Fruit fly (Drosophila melanogaster) whole organism, prepupa: ENCODE data around the gene CG32669.
A peak's percentile ranks its signal among the peaks of the same experiment; 100 is the strongest.

Experiments used
- Blimp-1 ChIP-seq: fragments of 200-800 bp; sonication (Bioruptor generic); optimal IDR thresholded peaks from 3 replicates; lab custom pipeline; 2017; ENCODE audit warnings: missing biosample characterization, missing genetic modification characterization, mild to moderate bottlenecking, moderate library complexity, missing genetic modification reagents
- CG10669 ChIP-seq: fragments of 200-800 bp; sonication (Bioruptor generic); optimal IDR thresholded peaks from 3 replicates; lab custom pipeline; 2018; ENCODE audit warnings: missing biosample characterization, mild to moderate bottlenecking, missing genetic modification characterization, moderate library complexity
- CG11762 ChIP-seq: fragments of 200-800 bp; sonication (Bioruptor generic); optimal IDR thresholded peaks from 3 replicates; lab custom pipeline; 2016; ENCODE audit warnings: missing biosample characterization, missing genetic modification characterization; ENCODE audit not compliant: insufficient read depth
- CG11902 ChIP-seq: fragments of 200-800 bp; sonication (Bioruptor generic); optimal IDR thresholded peaks from 3 replicates; lab custom pipeline; 2016; ENCODE audit warnings: missing biosample characterization, missing genetic modification characterization
- CG15336 ChIP-seq: fragments of 200-800 bp; sonication (Bioruptor generic); IDR thresholded peaks from 2 replicates; pipeline ENCODE4 v1.3.6; 2022; ENCODE audit warnings: missing biosample characterization, missing genetic modification characterization
- CG1621 ChIP-seq: fragments of 200-800 bp; sonication (Bioruptor generic); optimal IDR thresholded peaks from 3 replicates; lab custom pipeline; 2018; ENCODE audit warnings: missing biosample characterization, mild to moderate bottlenecking, missing genetic modification characterization
- CG31627 ChIP-seq: fragments of 200-800 bp; sonication (Bioruptor generic); optimal IDR thresholded peaks from 3 replicates; lab custom pipeline; 2016; ENCODE audit warnings: missing biosample characterization, missing genetic modification characterization
- CG32006 ChIP-seq: fragments of 200-800 bp; sonication (Bioruptor generic); optimal IDR thresholded peaks from 3 replicates; lab custom pipeline; 2017; ENCODE audit warnings: missing biosample characterization, mild to moderate bottlenecking, missing genetic modification characterization
- CG34406 ChIP-seq: fragments of 200-800 bp; sonication (Bioruptor generic); optimal IDR thresholded peaks from 3 replicates; lab custom pipeline; 2016; ENCODE audit warnings: missing biosample characterization, missing genetic modification characterization
- CG3919 ChIP-seq: fragments of 200-800 bp; sonication (Bioruptor generic); optimal IDR thresholded peaks from 3 replicates; lab custom pipeline; 2016; ENCODE audit warnings: missing biosample characterization, missing genetic modification characterization
- CG4318 ChIP-seq: fragments of 200-800 bp; sonication (Bioruptor generic); optimal IDR thresholded peaks from 3 replicates; lab custom pipeline; 2017; ENCODE audit warnings: missing biosample characterization, mild to moderate bottlenecking, missing genetic modification characterization
- CG6163 ChIP-seq: fragments of 200-800 bp; sonication (Bioruptor generic); IDR thresholded peaks from 3 replicates; pipeline ENCODE4 v1.3.6; 2022; ENCODE audit warnings: missing biosample characterization, missing genetic modification characterization
- CG6276 ChIP-seq: fragments of 200-800 bp; sonication (Bioruptor generic); optimal IDR thresholded peaks from 2 replicates; lab custom pipeline; 2017; ENCODE audit warnings: missing biosample characterization, mild to moderate bottlenecking, missing genetic modification characterization
- CG6792 ChIP-seq: fragments of 200-800 bp; sonication (Bioruptor generic); optimal IDR thresholded peaks from 3 replicates; lab custom pipeline; 2016; ENCODE audit warnings: missing biosample characterization, missing genetic modification characterization
- CG6808 ChIP-seq: fragments of 200-800 bp; sonication (Bioruptor generic); optimal IDR thresholded peaks from 3 replicates; lab custom pipeline; 2017; ENCODE audit warnings: missing biosample characterization, missing genetic modification characterization, mild to moderate bottlenecking, moderate library complexity, missing genetic modification reagents
- CG6854 ChIP-seq: fragments of 200-800 bp; sonication (Bioruptor generic); optimal IDR thresholded peaks from 2 replicates; lab custom pipeline; 2017; ENCODE audit warnings: missing biosample characterization, mild to moderate bottlenecking, missing genetic modification characterization
- CG7368 ChIP-seq: fragments of 200-800 bp; sonication (Bioruptor generic); optimal IDR thresholded peaks from 3 replicates; lab custom pipeline; 2016; ENCODE audit warnings: missing biosample characterization, missing genetic modification characterization
- CG8119 ChIP-seq: fragments of 200-800 bp; sonication (Bioruptor generic); IDR thresholded peaks from 3 replicates; pipeline ENCODE4 v1.3.6; 2022; ENCODE audit warnings: missing biosample characterization, missing genetic modification characterization
- CG8319 ChIP-seq: fragments of 200-800 bp; sonication (Bioruptor generic); optimal IDR thresholded peaks from 3 replicates; lab custom pipeline; 2016; ENCODE audit warnings: missing biosample characterization, missing genetic modification characterization
- CG8632 ChIP-seq: fragments of 200-800 bp; sonication (Bioruptor generic); optimal IDR thresholded peaks from 3 replicates; lab custom pipeline; 2016; ENCODE audit warnings: missing biosample characterization, missing genetic modification characterization
- CG9139 ChIP-seq: fragments of 200-800 bp; sonication (Bioruptor generic); optimal IDR thresholded peaks from 3 replicates; lab custom pipeline; 2017; ENCODE audit warnings: missing biosample characterization, mild to moderate bottlenecking, missing genetic modification characterization
- Eip78C ChIP-seq: fragments of 200-800 bp; sonication (Bioruptor generic); peaks from one replicate; lab custom pipeline; 2016; ENCODE audit warnings: missing biosample characterization, missing genetic modification characterization
- Eip93F ChIP-seq: fragments of 200-800 bp; sonication (Bioruptor generic); optimal IDR thresholded peaks from 2 replicates; lab custom pipeline; 2016; ENCODE audit warnings: missing biosample characterization, mild to moderate bottlenecking, missing genetic modification characterization
- Ets21C ChIP-seq: fragments of 200-800 bp; sonication (Bioruptor generic); optimal IDR thresholded peaks from 3 replicates; lab custom pipeline; 2016; ENCODE audit warnings: missing biosample characterization, missing genetic modification characterization
- Ets96B ChIP-seq: fragments of 200-800 bp; optimal IDR thresholded peaks from 2 replicates; lab custom pipeline; 2019; ENCODE audit warnings: missing biosample characterization, mild to moderate bottlenecking, missing genetic modification characterization, moderate library complexity
- Hr38 ChIP-seq: sonication (Bioruptor generic); optimal IDR thresholded peaks from 2 replicates; lab custom pipeline; 2016; ENCODE audit warnings: missing biosample characterization, missing genetic modification characterization
- Hr39 ChIP-seq: fragments of 200-800 bp; sonication (Bioruptor generic); optimal IDR thresholded peaks from 2 replicates; lab custom pipeline; 2016; ENCODE audit warnings: missing biosample characterization, missing genetic modification characterization
- Lpt ChIP-seq: fragments of 200-800 bp; sonication (Bioruptor generic); optimal IDR thresholded peaks from 3 replicates; lab custom pipeline; 2016; ENCODE audit warnings: missing biosample characterization, missing genetic modification characterization
- OdsH ChIP-seq: fragments of 200-800 bp; sonication (Bioruptor generic); optimal IDR thresholded peaks from 3 replicates; lab custom pipeline; 2016; ENCODE audit warnings: missing biosample characterization, missing genetic modification characterization
- Smox ChIP-seq: fragments of 200-800 bp; sonication (Bioruptor generic); optimal IDR thresholded peaks from 3 replicates; lab custom pipeline; 2016; ENCODE audit warnings: missing biosample characterization, missing genetic modification characterization
- Sox102F ChIP-seq: fragments of 200-800 bp; sonication (Bioruptor generic); optimal IDR thresholded peaks from 2 replicates; lab custom pipeline; 2016; ENCODE audit warnings: missing biosample characterization, mild to moderate bottlenecking, missing genetic modification characterization
- Sox15 ChIP-seq: fragments of 200-800 bp; sonication (Bioruptor generic); optimal IDR thresholded peaks from 3 replicates; lab custom pipeline; 2016; ENCODE audit warnings: missing biosample characterization, missing genetic modification characterization
- achi ChIP-seq: fragments of 200-800 bp; sonication (Bioruptor generic); optimal IDR thresholded peaks from 3 replicates; lab custom pipeline; 2016; ENCODE audit warnings: missing biosample characterization, missing genetic modification characterization
- acj6 ChIP-seq: fragments of 200-800 bp; sonication (Bioruptor generic); optimal IDR thresholded peaks from 3 replicates; lab custom pipeline; 2016; ENCODE audit warnings: missing biosample characterization, missing genetic modification characterization
- cyc ChIP-seq: fragments of 200-800 bp; sonication (Bioruptor generic); optimal IDR thresholded peaks from 3 replicates; lab custom pipeline; 2016; ENCODE audit warnings: missing biosample characterization, missing genetic modification characterization
- dac ChIP-seq: fragments of 200-800 bp; sonication (Bioruptor generic); optimal IDR thresholded peaks from 2 replicates; lab custom pipeline; 2017; ENCODE audit warnings: missing biosample characterization, mild to moderate bottlenecking, missing genetic modification characterization
- eg ChIP-seq: fragments of 200-800 bp; sonication (Bioruptor generic); IDR thresholded peaks from 3 replicates; pipeline ENCODE4 v1.3.6; 2022; ENCODE audit warnings: missing biosample characterization, missing genetic modification characterization
- esn ChIP-seq: fragments of 200-800 bp; sonication (Bioruptor generic); optimal IDR thresholded peaks from 2 replicates; lab custom pipeline; 2016; ENCODE audit warnings: missing biosample characterization, mild to moderate bottlenecking, missing genetic modification characterization, moderate library complexity
- fd59A ChIP-seq: fragments of 200-800 bp; sonication (Bioruptor generic); optimal IDR thresholded peaks from 2 replicates; lab custom pipeline; 2017; ENCODE audit warnings: missing biosample characterization, mild to moderate bottlenecking, missing genetic modification characterization, missing genetic modification reagents
- fd85E ChIP-seq: fragments of 200-800 bp; sonication (Bioruptor generic); optimal IDR thresholded peaks from 3 replicates; lab custom pipeline; 2016; ENCODE audit warnings: missing biosample characterization, missing genetic modification characterization
- fkh ChIP-seq: fragments of 200-800 bp; sonication (Bioruptor generic); optimal IDR thresholded peaks from 3 replicates; lab custom pipeline; 2017; ENCODE audit warnings: missing biosample characterization, mild to moderate bottlenecking, missing genetic modification characterization, moderate library complexity
- lz ChIP-seq: fragments of 200-800 bp; sonication (Bioruptor generic); optimal IDR thresholded peaks from 3 replicates; lab custom pipeline; 2016; ENCODE audit warnings: missing biosample characterization, missing genetic modification characterization
- pdm3 ChIP-seq: fragments of 200-800 bp; sonication (Bioruptor generic); optimal IDR thresholded peaks from 3 replicates; lab custom pipeline; 2016; ENCODE audit warnings: missing biosample characterization, missing genetic modification characterization
- salr ChIP-seq, 2 experiments: fragments of 200-800 bp; sonication (Bioruptor generic); optimal IDR thresholded peaks; 3 replicates each; lab custom pipeline; 2016 to 2018; ENCODE audit warnings: missing biosample characterization in 2 of 2, missing genetic modification characterization in 2 of 2, mild to moderate bottlenecking in 1 of 2
- spab ChIP-seq: fragments of 200-800 bp; sonication (Bioruptor generic); optimal IDR thresholded peaks from 2 replicates; lab custom pipeline; 2017; ENCODE audit warnings: missing biosample characterization, mild to moderate bottlenecking, missing genetic modification characterization, missing genetic modification reagents
- ss ChIP-seq, 2 experiments: fragments of 200-800 bp; sonication (Bioruptor generic); optimal IDR thresholded peaks; 2 replicates in 1 of 2; 3 replicates in 1 of 2; lab custom pipeline; 2017 to 2018; ENCODE audit warnings: mild to moderate bottlenecking in 2 of 2, missing biosample characterization in 2 of 2, missing genetic modification characterization in 2 of 2, moderate library complexity in 1 of 2
- topi ChIP-seq: fragments of 200-800 bp; sonication (Bioruptor generic); optimal IDR thresholded peaks from 3 replicates; lab custom pipeline; 2016; ENCODE audit warnings: missing biosample characterization, missing genetic modification characterization
- vri ChIP-seq: fragments of 200-800 bp; sonication (Bioruptor generic); optimal IDR thresholded peaks from 3 replicates; lab custom pipeline; 2016; ENCODE audit warnings: missing biosample characterization, mild to moderate bottlenecking, missing genetic modification characterization

The CG32669 gene

DNA sequence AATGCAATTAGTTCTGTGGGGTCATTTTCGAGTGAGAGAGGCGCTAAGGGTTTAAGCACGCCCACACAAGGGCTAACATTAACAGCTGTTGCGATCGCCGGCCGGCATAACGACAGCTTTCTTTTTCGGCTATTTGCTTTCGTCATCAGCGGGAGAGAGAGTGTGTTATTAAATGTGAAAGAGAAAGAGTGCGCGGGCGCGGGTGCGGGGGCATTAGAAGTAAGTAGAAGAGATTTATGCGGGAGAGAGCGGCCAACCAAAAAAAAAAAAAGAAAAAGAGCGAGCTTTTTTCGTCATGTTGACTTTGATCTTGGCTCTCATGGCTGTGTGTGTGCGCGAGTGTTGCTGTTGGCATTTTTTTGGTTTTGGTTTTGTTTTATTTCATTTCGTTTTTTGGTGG lies 30.8 kb downstream of the CG32669 start:
- TF ChIP-seq CG7368 (GFP tag; lab: Kevin White, UChicago) (no peak), cyc (GFP tag; lab: Kevin White, UChicago) (no peak), Hr39 (GFP tag; lab: Kevin White, UChicago) (no peak), CG15336 (GFP tag; lab: Robert Waterston, UW) (peak; percentile 53; the same call in 1 of the 2 replicates), spab (no peak), CG6808 (GFP tag; lab: Kevin White, UChicago) (no peak), vri (GFP tag; lab: Kevin White, UChicago) (no peak), Hr38 (no peak), CG11762 (GFP tag; lab: Kevin White, UChicago) (no peak), Smox (no peak), CG6792 (GFP tag; lab: Kevin White, UChicago) (no peak), CG4318 (GFP tag; lab: Kevin White, UChicago) (no peak), CG8119 (GFP tag; lab: Robert Waterston, UW) (peak; percentile 61), CG8319 (no peak), Eip93F (GFP tag; lab: Kevin White, UChicago) (no peak), achi (no peak), fd85E (no peak), ss (GFP tag; optimal IDR thresholded peaks at IDR 0.05; lab: Kevin White, UChicago) (no peak), pdm3 (GFP tag; lab: Kevin White, UChicago) (no peak), salr (GFP tag; optimal IDR thresholded peaks at IDR 0.05; lab: Kevin White, UChicago) (no peak), CG32006 (GFP tag; lab: Kevin White, UChicago) (peak; percentile 3), CG9139 (GFP tag; lab: Kevin White, UChicago) (no peak), CG10669 (GFP tag; lab: Kevin White, UChicago) (no peak), CG11902 (GFP tag; lab: Kevin White, UChicago) (no peak), lz (no peak), CG8632 (GFP tag; lab: Kevin White, UChicago) (no peak), CG6276 (peak; percentile 66), dac (peak; percentile 8), Eip78C (GFP tag; lab: Kevin White, UChicago) (peak; percentile 41), acj6 (GFP tag; lab: Kevin White, UChicago) (no peak), Blimp-1 (GFP tag; lab: Kevin White, UChicago) (peak; percentile 1), CG31627 (no peak), CG6163 (GFP tag; lab: Robert Waterston, UW) (peak; percentile 69), esn (no peak), topi (GFP tag; lab: Kevin White, UChicago) (no peak), fkh (peak; percentile 71), Ets96B (tag; lab: Kevin White, UChicago) (no peak), Lpt (no peak), Sox15 (GFP tag; lab: Kevin White, UChicago) (no peak), fd59A (GFP tag; lab: Kevin White, UChicago) (no peak), Sox102F (GFP tag; lab: Kevin White, UChicago) (no peak), Ets21C (GFP tag; lab: Kevin White, UChicago) (no peak), CG6854 (GFP tag; lab: Kevin White, UChicago) (no peak), eg (peak; percentile 71), CG1621 (no peak), CG34406 (GFP tag; lab: Kevin White, UChicago) (no peak), OdsH (GFP tag; lab: Kevin White, UChicago) (no peak), CG3919 (GFP tag; lab: Kevin White, UChicago) (no peak)
